Worm (Caenorhabditis elegans) whole organism, L1 larva: ENCODE data around the gene fbxa-25.

Source experiments
- ama-1 ChIP-seq: fragments of 150-350 bp; optimal IDR thresholded peaks from 2 replicates; lab custom pipeline; 2014
- efl-1 ChIP-seq, 4 experiments: fragments of 150-350 bp; optimal IDR thresholded peaks in 3 of 4; peaks in 1 of 4; 1 replicate in 1 of 4; 2 replicates in 3 of 4; lab custom pipeline; 2014; ENCODE audit warnings: missing biosample characterization in 2 of 4, missing genetic modification characterization in 2 of 4, missing genetic modification reagents in 2 of 4
- elt-2 ChIP-seq: sonication (generic microtip); optimal IDR thresholded peaks from 2 replicates; lab custom pipeline; 2016; ENCODE audit warnings: missing genetic modification characterization, mild to moderate bottlenecking, inconsistent platforms, missing compliant biosample characterization, missing genetic modification reagents
- fkh-10 ChIP-seq: sonication (generic microtip); optimal IDR thresholded peaks from 2 replicates; lab custom pipeline; 2017; ENCODE audit warnings: missing biosample characterization, missing genetic modification reagents, missing genetic modification characterization
- jun-1 ChIP-seq: fragments of 150-350 bp; optimal IDR thresholded peaks from 2 replicates; lab custom pipeline; 2014; ENCODE audit warnings: missing biosample characterization, missing genetic modification reagents, missing genetic modification characterization
- lin-15B ChIP-seq: fragments of 150-350 bp; sonication (generic microtip); optimal IDR thresholded peaks from 3 replicates; lab custom pipeline; 2014; ENCODE audit warnings: missing biosample characterization, missing genetic modification characterization
- lir-3 ChIP-seq: sonication (generic microtip); optimal IDR thresholded peaks from 2 replicates; lab custom pipeline; 2016; ENCODE audit warnings: mild to moderate bottlenecking, missing genetic modification characterization, moderate library complexity, missing compliant biosample characterization; ENCODE audit not compliant: poor library complexity
- lsy-2 ChIP-seq, 2 experiments: fragments of 150-350 bp; optimal IDR thresholded peaks; 2 replicates each; lab custom pipeline; 2014; ENCODE audit warnings: missing biosample characterization in 2 of 2, missing genetic modification characterization in 2 of 2
- mab-9 ChIP-seq: fragments of 200-800 bp; sonication (Bioruptor generic); IDR thresholded peaks from 2 replicates; pipeline ENCODE4 v1.3.6; 2022; ENCODE audit warnings: missing genetic modification reagents, missing genetic modification characterization, missing compliant biosample characterization
- nhr-237 ChIP-seq: fragments of 150-350 bp; optimal IDR thresholded peaks from 2 replicates; lab custom pipeline; 2014; ENCODE audit warnings: missing biosample characterization, missing genetic modification characterization
- rnt-1 ChIP-seq: sonication (generic microtip); optimal IDR thresholded peaks from 2 replicates; lab custom pipeline; 2016; ENCODE audit warnings: mild to moderate bottlenecking, missing genetic modification characterization, moderate library complexity, missing compliant biosample characterization
- snpc-4 ChIP-seq: fragments of 150-350 bp; optimal IDR thresholded peaks from 2 replicates; lab custom pipeline; 2014; ENCODE audit warnings: missing biosample characterization, missing genetic modification characterization
- ztf-11 ChIP-seq, 2 experiments: sonication (generic microtip); optimal IDR thresholded peaks; 2 replicates each; lab custom pipeline; 2016 to 2017; ENCODE audit warnings: missing genetic modification characterization in 2 of 2, missing biosample characterization in 1 of 2, missing compliant biosample characterization in 1 of 2

DNA sequence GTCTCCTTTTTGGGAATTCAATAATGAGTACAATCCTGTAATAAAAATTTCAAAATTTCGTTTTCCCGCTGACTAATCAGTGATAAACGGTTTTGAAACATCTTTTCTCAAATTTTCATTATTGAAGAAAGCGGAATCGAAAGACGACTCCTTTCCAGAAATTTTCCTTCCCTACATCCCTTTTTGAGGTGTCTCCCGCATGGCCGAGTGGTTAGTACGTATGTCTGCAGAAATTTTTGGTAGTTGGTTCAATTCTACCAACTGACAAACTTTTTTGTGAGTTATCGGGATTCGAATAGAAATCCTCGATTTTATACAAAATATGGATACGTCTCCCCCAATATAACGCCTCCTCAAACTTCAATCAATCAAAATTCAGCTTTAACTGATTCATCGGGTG is 5.3 kb upstream of the fbxa-25 start:
- TF ChIP-seq lir-3 (no peak), mab-9 (GFP tag; lab: Robert Waterston, UW) (no peak), ama-1 (lab: Kevin White, UChicago) (no peak), efl-1 (optimal IDR thresholded peaks at IDR 0.05; lab: Kevin White, UChicago) (no peak), efl-1 (GFP tag; optimal IDR thresholded peaks at IDR 0.05 in 1 of 2; lab: Kevin White, UChicago) (no peak), lsy-2 (tag; optimal IDR thresholded peaks at IDR 0.05; lab: Kevin White, UChicago) (no peak), rnt-1 (tag; lab: Kevin White, UChicago) (no peak), elt-2 (tag; lab: Kevin White, UChicago) (no peak), jun-1 (tag; lab: Kevin White, UChicago) (no peak), fkh-10 (GFP tag; lab: Kevin White, UChicago) (no peak), snpc-4 (no peak), nhr-237 (tag; lab: Kevin White, UChicago) (no peak), ztf-11 (tag; optimal IDR thresholded peaks at IDR 0.05; lab: Kevin White, UChicago) (no peak), lin-15B (no peak)
